Fruit fly (Drosophila melanogaster) whole organism, embryonic: Measurements from ENCODE around the gene CG32971.

Experiments
- Abd-B ChIP-seq: fragments of 200-800 bp; sonication (Bioruptor generic); optimal IDR thresholded peaks from 2 replicates; lab custom pipeline; 2018; ENCODE audit warnings: missing biosample characterization, mild to moderate bottlenecking, missing genetic modification characterization, moderate library complexity
- B-H2 ChIP-seq: fragments of 200-800 bp; sonication (Bioruptor generic); optimal IDR thresholded peaks from 2 replicates; lab custom pipeline; 2018; ENCODE audit warnings: missing biosample characterization, mild to moderate bottlenecking, missing genetic modification characterization
- Bdp1 ChIP-seq: fragments of 200-800 bp; sonication (Bioruptor generic); optimal IDR thresholded peaks from 3 replicates; lab custom pipeline; 2016; ENCODE audit warnings: missing biosample characterization, missing genetic modification characterization
- CG10565 ChIP-seq: fragments of 200-800 bp; sonication (Bioruptor generic); optimal IDR thresholded peaks from 3 replicates; lab custom pipeline; 2016; ENCODE audit warnings: missing biosample characterization, mild to moderate bottlenecking, missing genetic modification characterization
- CG11723 ChIP-seq: fragments of 200-800 bp; sonication (Bioruptor generic); optimal IDR thresholded peaks from 2 replicates; lab custom pipeline; 2017; ENCODE audit warnings: missing biosample characterization, mild to moderate bottlenecking, missing genetic modification characterization
- CG1233 ChIP-seq: fragments of 200-800 bp; sonication (Bioruptor generic); optimal IDR thresholded peaks from 4 replicates; lab custom pipeline; 2018; ENCODE audit warnings: missing biosample characterization, mild to moderate bottlenecking, missing genetic modification characterization
- CG13424 ChIP-seq: fragments of 200-800 bp; sonication (Bioruptor generic); optimal IDR thresholded peaks from 2 replicates; lab custom pipeline; 2019; ENCODE audit warnings: missing biosample characterization, mild to moderate bottlenecking, missing genetic modification characterization, moderate library complexity
- CG1529 ChIP-seq: fragments of 200-800 bp; sonication (Bioruptor generic); optimal IDR thresholded peaks from 3 replicates; lab custom pipeline; 2018; ENCODE audit warnings: missing biosample characterization, missing genetic modification characterization
- CG17912 ChIP-seq: fragments of 200-800 bp; sonication (Bioruptor generic); optimal IDR thresholded peaks from 2 replicates; lab custom pipeline; 2018; ENCODE audit warnings: missing biosample characterization, mild to moderate bottlenecking, missing genetic modification characterization
- CG31224 ChIP-seq: fragments of 200-800 bp; sonication (Bioruptor generic); IDR thresholded peaks from 2 replicates; pipeline ENCODE4 v1.3.6; 2022; ENCODE audit warnings: missing biosample characterization, missing genetic modification characterization
- CG4328 ChIP-seq: fragments of 200-800 bp; sonication (Bioruptor generic); optimal IDR thresholded peaks from 3 replicates; lab custom pipeline; 2017; ENCODE audit warnings: missing biosample characterization, missing genetic modification reagents, missing genetic modification characterization
- CG4730 ChIP-seq: fragments of 200-800 bp; sonication (Bioruptor generic); IDR thresholded peaks from 2 replicates; pipeline ENCODE4 v1.3.6; 2022; ENCODE audit warnings: missing biosample characterization, missing genetic modification characterization
- CG9437 ChIP-seq: fragments of 200-800 bp; sonication (Bioruptor generic); optimal IDR thresholded peaks from 2 replicates; lab custom pipeline; 2018; ENCODE audit warnings: missing biosample characterization, mild to moderate bottlenecking, missing genetic modification characterization
- D19A ChIP-seq: fragments of 200-800 bp; optimal IDR thresholded peaks from 3 replicates; lab custom pipeline; 2019; ENCODE audit warnings: missing biosample characterization, mild to moderate bottlenecking, missing genetic modification characterization, moderate library complexity
- Dad ChIP-seq: fragments of 200-800 bp; sonication (Bioruptor generic); optimal IDR thresholded peaks from 3 replicates; lab custom pipeline; 2016; ENCODE audit warnings: missing biosample characterization, missing genetic modification characterization
- Dp ChIP-seq: fragments of 200-800 bp; sonication (Bioruptor generic); optimal IDR thresholded peaks from 2 replicates; lab custom pipeline; 2018; ENCODE audit warnings: missing biosample characterization, mild to moderate bottlenecking, missing genetic modification characterization, moderate library complexity
- Ets65A ChIP-seq: fragments of 200-800 bp; sonication (Bioruptor generic); peaks from one replicate; lab custom pipeline; 2016; ENCODE audit warnings: missing biosample characterization, missing genetic modification characterization
- HLH54F ChIP-seq: fragments of 200-800 bp; sonication (Bioruptor generic); optimal IDR thresholded peaks from 3 replicates; lab custom pipeline; 2016; ENCODE audit warnings: missing biosample characterization, missing genetic modification characterization
- Jarid2 ChIP-seq: fragments of 200-800 bp; sonication (Bioruptor generic); optimal IDR thresholded peaks from 3 replicates; lab custom pipeline; 2017; ENCODE audit warnings: mild to moderate bottlenecking, missing biosample characterization, missing genetic modification reagents, missing genetic modification characterization
- MBD-R2 ChIP-seq: fragments of 200-800 bp; sonication (Bioruptor generic); IDR thresholded peaks from 2 replicates; pipeline ENCODE4 v1.3.6; 2022; ENCODE audit warnings: missing biosample characterization, missing genetic modification characterization
- Nf-YA ChIP-seq: fragments of 200-800 bp; sonication (Bioruptor generic); IDR thresholded peaks from 2 replicates; pipeline ENCODE4 v1.3.6; 2022; ENCODE audit warnings: missing biosample characterization, missing genetic modification characterization
- PHDP ChIP-seq: fragments of 200-800 bp; sonication (Bioruptor generic); optimal IDR thresholded peaks from 3 replicates; lab custom pipeline; 2018; ENCODE audit warnings: missing biosample characterization, mild to moderate bottlenecking, missing genetic modification characterization, moderate library complexity
- Rx ChIP-seq: fragments of 200-800 bp; sonication (Bioruptor generic); IDR thresholded peaks from 2 replicates; pipeline ENCODE4 v1.3.6; 2022; ENCODE audit warnings: missing biosample characterization, missing genetic modification characterization
- Scr ChIP-seq: fragments of 200-800 bp; sonication (Bioruptor generic); IDR thresholded peaks from 2 replicates; pipeline ENCODE4 v1.3.6; 2022; ENCODE audit warnings: missing biosample characterization, missing genetic modification characterization; ENCODE audit not compliant: partially characterized antibody
- aop ChIP-seq: fragments of 200-800 bp; sonication (Bioruptor generic); IDR thresholded peaks from 2 replicates; pipeline ENCODE4 v1.3.6; 2022; ENCODE audit warnings: missing biosample characterization, missing genetic modification characterization
- bab2 ChIP-seq: fragments of 200-800 bp; sonication (Bioruptor generic); optimal IDR thresholded peaks from 2 replicates; lab custom pipeline; 2016; ENCODE audit warnings: missing biosample characterization, missing genetic modification characterization
- disco-r ChIP-seq: fragments of 200-800 bp; sonication (Bioruptor generic); optimal IDR thresholded peaks from 2 replicates; lab custom pipeline; 2016; ENCODE audit warnings: missing biosample characterization, missing genetic modification characterization
- ems ChIP-seq: fragments of 200-800 bp; sonication (Bioruptor generic); optimal IDR thresholded peaks from 3 replicates; lab custom pipeline; 2016; ENCODE audit warnings: missing biosample characterization, missing genetic modification characterization
- esg ChIP-seq: fragments of 200-800 bp; sonication (Bioruptor generic); conservative IDR thresholded peaks from 2 replicates; pipeline ENCODE4 v1.3.6; 2022; ENCODE audit warnings: missing biosample characterization, missing genetic modification characterization
- eyg ChIP-seq: fragments of 200-800 bp; sonication (Bioruptor generic); optimal IDR thresholded peaks from 3 replicates; lab custom pipeline; 2016; ENCODE audit warnings: missing biosample characterization, missing genetic modification characterization
- fru ChIP-seq: fragments of >200 bp; optimal IDR thresholded peaks from 2 replicates; lab custom pipeline; 2017
- grn ChIP-seq: fragments of 200-800 bp; sonication (Bioruptor generic); optimal IDR thresholded peaks from 3 replicates; lab custom pipeline; 2017; ENCODE audit warnings: missing biosample characterization, missing genetic modification characterization
- insv ChIP-seq, 2 experiments: fragments of 200-800 bp; sonication (Bioruptor generic); optimal IDR thresholded peaks; 3 replicates each; lab custom pipeline; 2016 to 2018; ENCODE audit warnings: missing biosample characterization in 2 of 2, missing genetic modification characterization in 2 of 2
- inv ChIP-seq: fragments of 200-800 bp; sonication (Bioruptor generic); IDR thresholded peaks from 2 replicates; pipeline ENCODE4 v1.3.6; 2022; ENCODE audit warnings: missing biosample characterization, missing genetic modification characterization; ENCODE audit not compliant: partially characterized antibody
- jigr1 ChIP-seq: fragments of 200-800 bp; sonication (Bioruptor generic); IDR thresholded peaks from 3 replicates; pipeline ENCODE4 v1.3.6; 2022; ENCODE audit warnings: missing biosample characterization, missing genetic modification characterization
- jing ChIP-seq: fragments of 200-800 bp; sonication (Bioruptor generic); optimal IDR thresholded peaks from 2 replicates; lab custom pipeline; 2018; ENCODE audit warnings: missing biosample characterization, mild to moderate bottlenecking, missing genetic modification characterization
- lola ChIP-seq, 3 experiments: fragments of >200 bp in 2 of 3; fragments of 200-800 bp in 1 of 3; sonication (Bioruptor generic) in 1 of 3; optimal IDR thresholded peaks; 2 replicates each; lab custom pipeline; 2017 to 2019; ENCODE audit warnings: missing biosample characterization in 3 of 3, missing genetic modification characterization in 3 of 3, mild to moderate bottlenecking in 1 of 3, moderate library complexity in 1 of 3
- lov ChIP-seq, 2 experiments: fragments of 200-800 bp in 1 of 2; fragments of >200 bp in 1 of 2; sonication (Bioruptor generic) in 1 of 2; IDR thresholded peaks in 1 of 2; optimal IDR thresholded peaks in 1 of 2; 2 replicates in 1 of 2; 3 replicates in 1 of 2; pipeline versions ENCODE4 v1.3.6 to Lab custom; 2017 to 2022; ENCODE audit warnings: missing biosample characterization in 1 of 2, missing genetic modification characterization in 1 of 2
- mld ChIP-seq: fragments of 200-800 bp; sonication (Bioruptor generic); IDR thresholded peaks from 3 replicates; pipeline ENCODE4 v1.3.6; 2022; ENCODE audit warnings: missing biosample characterization, missing genetic modification characterization; ENCODE audit not compliant: partially characterized antibody
- prd ChIP-seq, 3 experiments: fragments of >200 bp in 2 of 3; fragments of 200-800 bp in 1 of 3; sonication (Bioruptor generic) in 1 of 3; optimal IDR thresholded peaks in 2 of 3; IDR thresholded peaks in 1 of 3; 2 replicates in 2 of 3; 3 replicates in 1 of 3; pipeline versions ENCODE4 v1.3.6 to Lab custom; 2017 to 2022; ENCODE audit warnings: missing biosample characterization in 1 of 3, missing genetic modification characterization in 1 of 3
- psq ChIP-seq: fragments of 200-800 bp; sonication (Bioruptor generic); optimal IDR thresholded peaks from 2 replicates; lab custom pipeline; 2017; ENCODE audit warnings: missing biosample characterization, missing genetic modification characterization
- ranshi ChIP-seq: fragments of 200-800 bp; sonication (Bioruptor generic); IDR thresholded peaks from 2 replicates; pipeline ENCODE4 v1.3.6; 2022; ENCODE audit warnings: missing biosample characterization, missing genetic modification characterization
- sd ChIP-seq: fragments of 200-800 bp; sonication (Bioruptor generic); optimal IDR thresholded peaks from 3 replicates; lab custom pipeline; 2018; ENCODE audit warnings: missing biosample characterization, mild to moderate bottlenecking, missing genetic modification characterization, moderate library complexity
- so ChIP-seq: fragments of 200-800 bp; sonication (Bioruptor generic); IDR thresholded peaks from 3 replicates; pipeline ENCODE4 v1.3.6; 2022; ENCODE audit warnings: missing biosample characterization, missing genetic modification characterization
- tap ChIP-seq: fragments of 200-800 bp; optimal IDR thresholded peaks from 3 replicates; lab custom pipeline; 2019; ENCODE audit warnings: missing biosample characterization, mild to moderate bottlenecking, missing genetic modification characterization, moderate library complexity
- tll ChIP-seq, 2 experiments: fragments of 200-800 bp in 1 of 2; fragments of >200 bp in 1 of 2; sonication (Bioruptor generic) in 1 of 2; optimal IDR thresholded peaks; 2 replicates each; lab custom pipeline; 2017 to 2019; ENCODE audit warnings: missing biosample characterization in 2 of 2, missing genetic modification characterization in 2 of 2, mild to moderate bottlenecking in 1 of 2, moderate library complexity in 1 of 2
- tna ChIP-seq: fragments of 200-800 bp; sonication (Bioruptor generic); IDR thresholded peaks from 2 replicates; pipeline ENCODE4 v1.3.6; 2022; ENCODE audit warnings: missing biosample characterization, missing genetic modification characterization; ENCODE audit not compliant: partially characterized antibody
- trem ChIP-seq: fragments of 200-800 bp; optimal IDR thresholded peaks from 3 replicates; lab custom pipeline; 2019; ENCODE audit warnings: missing biosample characterization, mild to moderate bottlenecking, missing genetic modification characterization, moderate library complexity
- wor ChIP-seq: fragments of 200-800 bp; sonication (Bioruptor generic); IDR thresholded peaks from 2 replicates; pipeline ENCODE4 v1.3.6; 2022; ENCODE audit warnings: missing biosample characterization, missing genetic modification characterization

Gene CG32971

DNA sequence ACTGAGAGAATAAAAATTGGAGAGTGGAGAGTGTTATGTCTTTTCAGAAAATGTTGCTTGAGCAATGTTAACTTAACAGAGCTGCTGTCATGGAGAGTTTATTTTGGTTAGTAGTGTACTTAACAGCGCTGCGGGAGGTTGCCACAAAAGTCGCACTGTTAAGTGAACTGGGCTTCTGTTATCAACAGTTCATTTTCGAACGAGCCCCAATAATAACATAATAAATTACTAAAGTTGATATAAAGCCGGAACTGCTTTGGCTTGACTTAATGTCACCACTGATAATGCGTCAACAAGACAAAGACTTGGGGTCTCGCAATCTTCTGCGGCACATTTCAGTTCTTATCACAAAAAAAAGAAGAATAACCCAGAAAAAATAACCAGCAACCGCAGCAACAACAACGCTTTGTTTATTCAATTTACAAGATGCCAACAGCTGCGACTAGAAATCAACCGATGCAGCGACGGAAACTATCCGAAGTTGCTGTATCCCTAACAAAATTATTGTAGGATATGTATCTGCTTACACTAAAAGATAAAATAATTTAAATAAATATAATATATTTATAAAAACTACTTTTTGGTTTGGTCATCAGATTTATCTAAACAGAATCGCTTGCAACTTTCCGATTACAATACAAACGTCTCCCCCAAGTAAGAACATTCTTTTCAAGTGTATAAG, 39.9 kb upstream of the CG32971 start:
- TF ChIP-seq eyg (GFP tag; lab: Kevin White, UChicago), result no peak
- no peak for TF ChIP-seq Rx (GFP tag; lab: Robert Waterston, UW)
- no peak for TF ChIP-seq psq (GFP tag; lab: Kevin White, UChicago)
- no peak for TF ChIP-seq sd (tag; lab: Kevin White, UChicago)
- TF ChIP-seq CG17912 (GFP tag; lab: Kevin White, UChicago), result no peak
- no peak for TF ChIP-seq Dp (GFP tag; lab: Kevin White, UChicago)
- TF ChIP-seq Bdp1 (GFP tag; lab: Kevin White, UChicago), result no peak
- no peak for TF ChIP-seq tll (GFP tag; optimal IDR thresholded peaks at IDR 0.05; lab: Kevin White, UChicago)
- no peak for TF ChIP-seq CG4730
- no peak for TF ChIP-seq fru
- TF ChIP-seq aop (GFP tag; lab: Robert Waterston, UW), result no peak
- TF ChIP-seq prd (optimal IDR thresholded peaks at IDR 0.05; lab: Kevin White, UChicago), result no peak
- no peak for TF ChIP-seq prd (GFP tag; IDR thresholded peaks at IDR 0.05; lab: Robert Waterston, UW)
- no peak for TF ChIP-seq MBD-R2 (GFP tag; lab: Robert Waterston, UW)
- TF ChIP-seq lov (optimal IDR thresholded peaks at IDR 0.05; lab: Kevin White, UChicago), result no peak
- TF ChIP-seq lov (GFP tag; IDR thresholded peaks at IDR 0.05; lab: Robert Waterston, UW), result no peak
- TF ChIP-seq tap (tag; lab: Kevin White, UChicago), result peak; percentile 5
- no peak for TF ChIP-seq CG31224
- no peak for TF ChIP-seq insv (GFP tag; optimal IDR thresholded peaks at IDR 0.05; lab: Kevin White, UChicago)
- TF ChIP-seq Abd-B (GFP tag; lab: Kevin White, UChicago), result no peak
- peak; percentile 15 for TF ChIP-seq trem (tag; lab: Kevin White, UChicago)
- TF ChIP-seq jing, result no peak
- TF ChIP-seq Jarid2 (GFP tag; lab: Kevin White, UChicago), result no peak
- no peak for TF ChIP-seq grn (GFP tag; lab: Kevin White, UChicago)
- TF ChIP-seq so (GFP tag; lab: Robert Waterston, UW), result 0 out of 3 replicates have a peak, but pooled peaks have one; percentile 55
- no peak for TF ChIP-seq Scr (GFP tag; lab: Robert Waterston, UW)
- peak; percentile 4 for TF ChIP-seq CG13424 (tag; lab: Kevin White, UChicago)
- no peak for TF ChIP-seq inv (GFP tag; lab: Robert Waterston, UW)
- TF ChIP-seq Ets65A (GFP tag; lab: Kevin White, UChicago), result no peak
- TF ChIP-seq B-H2, result no peak
- no peak for TF ChIP-seq ranshi
- no peak for TF ChIP-seq Nf-YA (GFP tag; lab: Robert Waterston, UW)
- TF ChIP-seq mld (GFP tag; lab: Robert Waterston, UW), result no peak
- no peak for TF ChIP-seq disco-r (GFP tag; lab: Kevin White, UChicago)
- no peak for TF ChIP-seq bab2
- TF ChIP-seq tna, result no peak
- peak; percentile 6 for TF ChIP-seq PHDP (tag; lab: Kevin White, UChicago)
- no peak for TF ChIP-seq jigr1 (GFP tag; lab: Robert Waterston, UW)
- TF ChIP-seq CG9437 (GFP tag; lab: Kevin White, UChicago), result no peak
- TF ChIP-seq CG11723 (GFP tag; lab: Kevin White, UChicago), result no peak
- no peak for TF ChIP-seq CG10565 (GFP tag; lab: Kevin White, UChicago)
- peak; percentile 93 for TF ChIP-seq D19A (tag; lab: Kevin White, UChicago)
- no peak for TF ChIP-seq esg
- TF ChIP-seq CG4328 (GFP tag; lab: Kevin White, UChicago), result no peak
- no peak for TF ChIP-seq Dad (GFP tag; lab: Kevin White, UChicago)
- no peak for TF ChIP-seq CG1233 (GFP tag; lab: Kevin White, UChicago)
- TF ChIP-seq HLH54F (GFP tag; lab: Kevin White, UChicago), result no peak
- TF ChIP-seq CG1529, result no peak
- no peak for TF ChIP-seq wor (GFP tag; lab: Robert Waterston, UW)
- TF ChIP-seq lola (GFP tag; optimal IDR thresholded peaks at IDR 0.05; lab: Kevin White, UChicago), result peak in 1 of 3 experiments; percentile 58
- TF ChIP-seq ems (GFP tag; lab: Kevin White, UChicago), result no peak
